Worm (Caenorhabditis elegans) whole organism, L3 larva: ENCODE results near the gene dnj-17.

Source experiments
- R02D3.7 ChIP-seq: fragments of 150-350 bp; optimal IDR thresholded peaks from 2 replicates; lab custom pipeline; 2014; ENCODE audit warnings: missing biosample characterization, missing genetic modification characterization
- ZK546.5 ChIP-seq: sonication (generic microtip); optimal IDR thresholded peaks from 2 replicates; lab custom pipeline; 2017; ENCODE audit warnings: missing biosample characterization, missing genetic modification characterization
- ceh-28 ChIP-seq: fragments of 150-350 bp; optimal IDR thresholded peaks from 2 replicates; lab custom pipeline; 2014; ENCODE audit warnings: missing biosample characterization, missing genetic modification reagents, missing genetic modification characterization
- ceh-9 ChIP-seq: sonication (generic microtip); optimal IDR thresholded peaks from 2 replicates; lab custom pipeline; 2018; ENCODE audit warnings: missing biosample characterization, missing genetic modification characterization
- daf-12 ChIP-seq: fragments of 150-350 bp; optimal IDR thresholded peaks from 2 replicates; lab custom pipeline; 2014; ENCODE audit warnings: missing biosample characterization, missing genetic modification reagents, missing genetic modification characterization
- egl-27 ChIP-seq: sonication (generic microtip); optimal IDR thresholded peaks from 4 replicates; lab custom pipeline; 2017; ENCODE audit warnings: missing biosample characterization, missing genetic modification reagents, missing genetic modification characterization
- elt-1 ChIP-seq: fragments of 150-350 bp; optimal IDR thresholded peaks from 2 replicates; lab custom pipeline; 2014; ENCODE audit warnings: missing biosample characterization, missing genetic modification characterization
- elt-2 ChIP-seq: sonication (generic microtip); optimal IDR thresholded peaks from 2 replicates; lab custom pipeline; 2016; ENCODE audit warnings: missing genetic modification reagents, mild to moderate bottlenecking, missing genetic modification characterization, missing compliant biosample characterization
- elt-3 ChIP-seq, 3 experiments: fragments of 150-350 bp in 1 of 3; sonication (generic microtip) in 2 of 3; optimal IDR thresholded peaks; 2 replicates in 2 of 3; 4 replicates in 1 of 3; lab custom pipeline; 2014 to 2017; ENCODE audit warnings: missing biosample characterization in 3 of 3, missing genetic modification characterization in 3 of 3
- eor-1 ChIP-seq, 2 experiments: fragments of 150-350 bp; optimal IDR thresholded peaks; 2 replicates each; lab custom pipeline; 2014 to 2018; ENCODE audit warnings: missing biosample characterization in 2 of 2, missing genetic modification characterization in 2 of 2
- fkh-10 ChIP-seq: sonication (generic microtip); optimal IDR thresholded peaks from 2 replicates; lab custom pipeline; 2017; ENCODE audit warnings: missing biosample characterization, missing genetic modification reagents, missing genetic modification characterization
- fkh-2 ChIP-seq: fragments of 150-350 bp; optimal IDR thresholded peaks from 2 replicates; lab custom pipeline; 2014; ENCODE audit warnings: missing biosample characterization, missing genetic modification reagents, missing genetic modification characterization
- fos-1 ChIP-seq: fragments of 150-350 bp; optimal IDR thresholded peaks from 2 replicates; lab custom pipeline; 2014; ENCODE audit warnings: missing biosample characterization, missing genetic modification characterization
- hmg-11 ChIP-seq: sonication (generic microtip); optimal IDR thresholded peaks from 2 replicates; lab custom pipeline; 2016; ENCODE audit warnings: missing genetic modification characterization, missing compliant biosample characterization
- jun-1 ChIP-seq: fragments of 150-350 bp; optimal IDR thresholded peaks from 2 replicates; lab custom pipeline; 2014; ENCODE audit warnings: missing biosample characterization, missing genetic modification reagents, missing genetic modification characterization
- lin-15B ChIP-seq: fragments of 150-350 bp; optimal IDR thresholded peaks from 2 replicates; lab custom pipeline; 2014; ENCODE audit warnings: missing biosample characterization, missing genetic modification characterization
- lin-39 ChIP-seq: fragments of 150-350 bp; optimal IDR thresholded peaks from 2 replicates; lab custom pipeline; 2018; ENCODE audit warnings: missing biosample characterization, missing genetic modification reagents, missing genetic modification characterization
- lsy-12 ChIP-seq: sonication (generic microtip); optimal IDR thresholded peaks from 2 replicates; lab custom pipeline; 2016; ENCODE audit warnings: mild to moderate bottlenecking, missing genetic modification characterization, missing compliant biosample characterization
- mml-1 ChIP-seq: fragments of 150-350 bp; sonication (generic microtip); optimal IDR thresholded peaks from 3 replicates; lab custom pipeline; 2014; ENCODE audit warnings: missing biosample characterization, missing genetic modification characterization
- nfya-1 ChIP-seq: sonication (generic microtip); optimal IDR thresholded peaks from 2 replicates; lab custom pipeline; 2017; ENCODE audit warnings: missing genetic modification characterization, mild to moderate bottlenecking, missing compliant biosample characterization, antibody characterized with exemption, moderate library complexity; ENCODE audit not compliant: insufficient read depth
- nhr-11 ChIP-seq: fragments of 150-350 bp; optimal IDR thresholded peaks from 2 replicates; lab custom pipeline; 2014; ENCODE audit warnings: missing biosample characterization, missing genetic modification characterization
- nhr-23 ChIP-seq: fragments of 150-350 bp; optimal IDR thresholded peaks from 2 replicates; lab custom pipeline; 2014; ENCODE audit warnings: missing biosample characterization, missing genetic modification reagents, missing genetic modification characterization
- nhr-25 ChIP-seq: sonication (generic microtip); optimal IDR thresholded peaks from 2 replicates; lab custom pipeline; 2017; ENCODE audit warnings: missing biosample characterization, missing genetic modification characterization
- nhr-76 ChIP-seq: fragments of 150-350 bp; sonication (generic microtip); optimal IDR thresholded peaks from 5 replicates; lab custom pipeline; 2014; ENCODE audit warnings: missing biosample characterization, missing genetic modification characterization
- nhr-77 ChIP-seq: fragments of 150-350 bp; optimal IDR thresholded peaks from 2 replicates; lab custom pipeline; 2014; ENCODE audit warnings: missing biosample characterization, missing genetic modification characterization
- pha-4 ChIP-seq: fragments of 150-350 bp; optimal IDR thresholded peaks from 2 replicates; lab custom pipeline; 2014; ENCODE audit warnings: missing biosample characterization, missing genetic modification reagents, missing genetic modification characterization
- pqm-1 ChIP-seq: fragments of 150-350 bp; optimal IDR thresholded peaks from 2 replicates; lab custom pipeline; 2017; ENCODE audit warnings: missing biosample characterization, missing genetic modification characterization, inconsistent platforms
- sea-2 ChIP-seq: fragments of 150-350 bp; sonication (generic microtip); optimal IDR thresholded peaks from 4 replicates; lab custom pipeline; 2014; ENCODE audit warnings: missing biosample characterization, missing genetic modification reagents, missing genetic modification characterization
- snpc-4 ChIP-seq: fragments of 150-350 bp; optimal IDR thresholded peaks from 2 replicates; lab custom pipeline; 2014; ENCODE audit warnings: missing biosample characterization, missing genetic modification characterization
- tbx-2 ChIP-seq: sonication (generic microtip); optimal IDR thresholded peaks from 2 replicates; lab custom pipeline; 2016; ENCODE audit warnings: mild to moderate bottlenecking, missing genetic modification characterization, missing compliant biosample characterization
- zag-1 ChIP-seq: fragments of 150-350 bp; optimal IDR thresholded peaks from 2 replicates; lab custom pipeline; 2014; ENCODE audit warnings: missing biosample characterization, missing genetic modification characterization
- ztf-4 ChIP-seq: fragments of 150-350 bp; optimal IDR thresholded peaks from 2 replicates; lab custom pipeline; 2014; ENCODE audit warnings: missing biosample characterization, missing genetic modification characterization

dnj-17 gene

ce11 chrIII:13376304-13376760 lies 16.8 kb downstream of the dnj-17 start, which contains the start of gene lis-1:
Gene lis-1, minus strand, starts transcription at chrIII:13376710.
- peak; percentile 5 for TF ChIP-seq nfya-1 (tag; lab: Kevin White, UChicago)
- no peak for TF ChIP-seq fos-1 (tag; lab: Kevin White, UChicago)

- TF ChIP-seq nhr-76: no peak
- no peak for TF ChIP-seq ZK546.5 (tag; lab: Kevin White, UChicago)
- no peak for TF ChIP-seq ztf-4 (tag; lab: Kevin White, UChicago)
- no peak for TF ChIP-seq R02D3.7 (tag; lab: Kevin White, UChicago)
- TF ChIP-seq elt-1: no peak
These were observed 22.2 kb downstream of the dnj-17 start, which contains the start of gene T03F6.9 for ce11 chrIII:13370980-13371379. Gene T03F6.9, minus strand, starts transcription at chrIII:13371080.

- TF ChIP-seq elt-2 (tag; lab: Kevin White, UChicago) (no peak), lin-15B (peak; percentile 70), nfya-1 (tag; lab: Kevin White, UChicago) (peak; percentile 86), hmg-11 (tag; lab: Kevin White, UChicago) (peak; percentile 81), lsy-12 (tag; lab: Kevin White, UChicago) (no peak), fkh-2 (tag; lab: Kevin White, UChicago) (no peak), jun-1 (peak; percentile 32), tbx-2 (no peak), pha-4 (tag; lab: Kevin White, UChicago) (peak; percentile 76), lin-39 (tag; lab: Kevin White, UChicago) (peak; percentile 55), ceh-28 (tag; lab: Kevin White, UChicago) (no peak), pqm-1 (tag; lab: Kevin White, UChicago) (peak; percentile 9), nhr-25 (tag; lab: Kevin White, UChicago) (peak; percentile 26), daf-12 (tag; lab: Kevin White, UChicago) (no peak)
These were observed 33.3 kb downstream of the dnj-17 start for ce11 chrIII:13359847-13360246.

ce11 chrIII:13359256-13359655 lies 33.9 kb downstream of the dnj-17 start, which contains the start of gene F53A2.9:
Gene F53A2.9, minus strand, starts transcription at chrIII:13359356.
- no peak for TF ChIP-seq eor-1 (tag; optimal IDR thresholded peaks at IDR 0.05; lab: Kevin White, UChicago)
- no peak for TF ChIP-seq snpc-4
- TF ChIP-seq nhr-77: no peak
- no peak for TF ChIP-seq nhr-23 (tag; lab: Kevin White, UChicago)
- TF ChIP-seq nhr-11 (tag; lab: Kevin White, UChicago): no peak
- no peak for TF ChIP-seq tbx-2

ce11 chrIII:13350964-13351363 lies 42.2 kb downstream of the dnj-17 start:
- no peak for TF ChIP-seq daf-12 (tag; lab: Kevin White, UChicago)
- TF ChIP-seq elt-3 (tag; optimal IDR thresholded peaks at IDR 0.05; lab: Kevin White, UChicago): no peak
- TF ChIP-seq pqm-1 (tag; lab: Kevin White, UChicago): no peak
- no peak for TF ChIP-seq hmg-11 (tag; lab: Kevin White, UChicago)
- TF ChIP-seq sea-2 (GFP tag; lab: Kevin White, UChicago): no peak
- TF ChIP-seq mml-1 (tag; lab: Kevin White, UChicago): no peak

ce11 chrIII:13348891-13349290 lies 44.2 kb downstream of the dnj-17 start:
- TF ChIP-seq nhr-76 (no peak), zag-1 (no peak), fkh-10 (GFP tag; lab: Kevin White, UChicago) (no peak), daf-12 (tag; lab: Kevin White, UChicago) (no peak), hmg-11 (tag; lab: Kevin White, UChicago) (no peak), ztf-4 (tag; lab: Kevin White, UChicago) (no peak), snpc-4 (no peak), elt-3 (tag; optimal IDR thresholded peaks at IDR 0.05; lab: Kevin White, UChicago) (no peak), egl-27 (no peak), ceh-9 (no peak)
